Worm (Caenorhabditis elegans) whole organism, young adult: Measurements from ENCODE around the gene cks-1.

Source experiments
- B0019.2 ChIP-seq: fragments of 200-800 bp; sonication (Bioruptor generic); conservative IDR thresholded peaks from 2 replicates; pipeline ENCODE4 v1.3.6; 2022; ENCODE audit warnings: missing genetic modification reagents, missing genetic modification characterization, missing compliant biosample characterization
- B0261.1 ChIP-seq: sonication (generic microtip); optimal IDR thresholded peaks from 2 replicates; lab custom pipeline; 2016; ENCODE audit warnings: mild to moderate bottlenecking, missing genetic modification characterization, moderate library complexity, missing compliant biosample characterization
- C17E4.6 ChIP-seq: fragments of 200-800 bp; sonication (Bioruptor generic); IDR thresholded peaks from 2 replicates; pipeline ENCODE4 v1.3.6; 2022; ENCODE audit warnings: missing genetic modification reagents, missing genetic modification characterization, missing compliant biosample characterization
- D2030.7 ChIP-seq: fragments of 200-800 bp; sonication (Bioruptor generic); IDR thresholded peaks from 2 replicates; pipeline ENCODE4 v1.3.6; 2022; ENCODE audit warnings: missing genetic modification reagents, missing genetic modification characterization, missing compliant biosample characterization
- F10E7.11 ChIP-seq: sonication (generic microtip); optimal IDR thresholded peaks from 2 replicates; lab custom pipeline; 2017; ENCODE audit warnings: mild to moderate bottlenecking, missing genetic modification characterization, moderate library complexity, missing compliant biosample characterization
- F22D6.2 ChIP-seq: sonication (generic microtip); optimal IDR thresholded peaks from 2 replicates; lab custom pipeline; 2016; ENCODE audit warnings: mild to moderate bottlenecking, missing genetic modification characterization, missing compliant biosample characterization
- F49E8.2 ChIP-seq: sonication (generic microtip); optimal IDR thresholded peaks from 3 replicates; lab custom pipeline; 2017; ENCODE audit warnings: missing genetic modification characterization, mild to moderate bottlenecking, missing compliant biosample characterization, antibody characterized with exemption, moderate library complexity; ENCODE audit not compliant: insufficient read depth
- T07F8.4 ChIP-seq: sonication (generic microtip); optimal IDR thresholded peaks from 2 replicates; lab custom pipeline; 2016; ENCODE audit warnings: mild to moderate bottlenecking, missing genetic modification characterization, moderate library complexity, missing compliant biosample characterization
- T26A5.8 ChIP-seq: sonication (generic microtip); optimal IDR thresholded peaks from 2 replicates; lab custom pipeline; 2016; ENCODE audit warnings: missing genetic modification characterization, missing compliant biosample characterization
- Y53F4B.3 ChIP-seq: fragments of 200-800 bp; sonication (Bioruptor generic); IDR thresholded peaks from 2 replicates; pipeline ENCODE4 v1.3.6; 2022; ENCODE audit warnings: missing genetic modification reagents, missing genetic modification characterization, missing compliant biosample characterization
- Y53G8AR.9 ChIP-seq: fragments of 200-800 bp; sonication (Bioruptor generic); conservative IDR thresholded peaks from 2 replicates; pipeline ENCODE4 v1.3.6; 2022; ENCODE audit warnings: missing genetic modification reagents, missing genetic modification characterization, missing compliant biosample characterization
- aptf-2 ChIP-seq: fragments of 200-800 bp; sonication (Bioruptor generic); conservative IDR thresholded peaks from 2 replicates; pipeline ENCODE4 v1.3.6; 2022; ENCODE audit warnings: missing genetic modification reagents, missing genetic modification characterization, missing compliant biosample characterization
- aptf-3 ChIP-seq: fragments of 200-800 bp; sonication (Bioruptor generic); IDR thresholded peaks from 2 replicates; pipeline ENCODE4 v1.3.6; 2022; ENCODE audit warnings: missing genetic modification characterization, missing compliant biosample characterization
- athp-1 ChIP-seq: sonication (generic microtip); optimal IDR thresholded peaks from 2 replicates; lab custom pipeline; 2017; ENCODE audit warnings: mild to moderate bottlenecking, missing genetic modification characterization, missing compliant biosample characterization
- attf-6 ChIP-seq: fragments of 200-800 bp; sonication (Bioruptor generic); IDR thresholded peaks from 2 replicates; pipeline ENCODE4 v1.3.6; 2022; ENCODE audit warnings: missing genetic modification reagents, missing genetic modification characterization, missing compliant biosample characterization
- bed-1 ChIP-seq: fragments of 200-800 bp; sonication (Bioruptor generic); IDR thresholded peaks from 2 replicates; pipeline ENCODE4 v1.3.6; 2022; ENCODE audit warnings: missing genetic modification reagents, missing genetic modification characterization, missing compliant biosample characterization
- bed-2 ChIP-seq: fragments of 200-800 bp; sonication (Bioruptor generic); IDR thresholded peaks from 2 replicates; pipeline ENCODE4 v1.3.6; 2022; ENCODE audit warnings: missing genetic modification reagents, missing genetic modification characterization, missing compliant biosample characterization
- ceh-27 ChIP-seq: fragments of 200-800 bp; sonication (Bioruptor generic); optimal IDR thresholded peaks from 2 replicates; lab custom pipeline; 2018; ENCODE audit warnings: mild to moderate bottlenecking, missing genetic modification characterization, moderate library complexity, missing compliant biosample characterization
- ceh-40 ChIP-seq: fragments of 200-800 bp; sonication (Bioruptor generic); IDR thresholded peaks from 2 replicates; pipeline ENCODE4 v1.3.6; 2022; ENCODE audit warnings: missing genetic modification characterization, missing compliant biosample characterization
- ceh-79 ChIP-seq: sonication (generic microtip); optimal IDR thresholded peaks from 2 replicates; lab custom pipeline; 2017; ENCODE audit warnings: mild to moderate bottlenecking, missing genetic modification characterization, missing compliant biosample characterization
- chd-7 ChIP-seq: sonication (generic microtip); optimal IDR thresholded peaks from 2 replicates; lab custom pipeline; 2016; ENCODE audit warnings: mild to moderate bottlenecking, missing genetic modification characterization, moderate library complexity, missing compliant biosample characterization
- dox-1 ChIP-seq: fragments of 200-800 bp; sonication (Bioruptor generic); IDR thresholded peaks from 2 replicates; pipeline ENCODE4 v1.3.6; 2022; ENCODE audit warnings: missing genetic modification reagents, missing genetic modification characterization, missing compliant biosample characterization
- egl-44 ChIP-seq: fragments of 200-800 bp; sonication (Bioruptor generic); IDR thresholded peaks from 2 replicates; pipeline ENCODE4 v1.3.6; 2022; ENCODE audit warnings: missing genetic modification reagents, missing genetic modification characterization, missing compliant biosample characterization
- ekl-4 ChIP-seq: fragments of 200-800 bp; sonication (Bioruptor generic); IDR thresholded peaks from 2 replicates; pipeline ENCODE4 v1.3.6; 2022; ENCODE audit warnings: missing genetic modification reagents, missing genetic modification characterization, missing compliant biosample characterization
- ets-4 ChIP-seq: fragments of 200-800 bp; sonication (Bioruptor generic); optimal IDR thresholded peaks from 2 replicates; lab custom pipeline; 2018; ENCODE audit warnings: mild to moderate bottlenecking, missing genetic modification characterization, missing compliant biosample characterization
- him-1 ChIP-seq: sonication (generic microtip); optimal IDR thresholded peaks from 2 replicates; lab custom pipeline; 2016; ENCODE audit warnings: missing genotype, missing genetic modification reagents, missing genetic modification characterization, missing compliant biosample characterization
- hmg-1.2 ChIP-seq: fragments of 200-800 bp; sonication (Bioruptor generic); IDR thresholded peaks from 2 replicates; pipeline ENCODE4 v1.3.6; 2022; ENCODE audit warnings: missing genetic modification reagents, missing genetic modification characterization, missing compliant biosample characterization
- lag-1 ChIP-seq: fragments of 200-800 bp; sonication (Bioruptor generic); IDR thresholded peaks from 2 replicates; pipeline ENCODE4 v1.3.6; 2022; ENCODE audit warnings: missing genetic modification reagents, missing genetic modification characterization, missing compliant biosample characterization
- let-607 ChIP-seq, 2 experiments: fragments of 200-800 bp in 1 of 2; sonication (Bioruptor generic) in 1 of 2; sonication (generic microtip) in 1 of 2; optimal IDR thresholded peaks; 2 replicates each; lab custom pipeline; 2016 to 2018; ENCODE audit warnings: mild to moderate bottlenecking in 2 of 2, missing compliant biosample characterization in 2 of 2, missing genetic modification characterization in 2 of 2, moderate library complexity in 2 of 2, missing genotype in 1 of 2
- lin-54 ChIP-seq: fragments of 200-800 bp; sonication (Bioruptor generic); optimal IDR thresholded peaks from 2 replicates; lab custom pipeline; 2018; ENCODE audit warnings: mild to moderate bottlenecking, missing genetic modification characterization, missing compliant biosample characterization
- mes-4 ChIP-seq: sonication (generic microtip); optimal IDR thresholded peaks from 2 replicates; lab custom pipeline; 2016; ENCODE audit warnings: missing genotype, missing genetic modification characterization, missing compliant biosample characterization
- nhr-80 ChIP-seq: sonication (generic microtip); optimal IDR thresholded peaks from 2 replicates; lab custom pipeline; 2016; ENCODE audit warnings: missing genetic modification characterization, missing compliant biosample characterization
- nhr-90 ChIP-seq: sonication (generic microtip); optimal IDR thresholded peaks from 2 replicates; lab custom pipeline; 2016; ENCODE audit warnings: missing genotype, mild to moderate bottlenecking, missing genetic modification characterization, missing compliant biosample characterization
- repo-1 ChIP-seq: sonication (generic microtip); optimal IDR thresholded peaks from 2 replicates; lab custom pipeline; 2017; ENCODE audit warnings: mild to moderate bottlenecking, missing genetic modification characterization, missing compliant biosample characterization
- rpc-1 ChIP-seq, 2 experiments: fragments of 150-350 bp in 1 of 2; sonication (generic microtip) in 1 of 2; optimal IDR thresholded peaks; 2 replicates each; lab custom pipeline; 2014 to 2018; ENCODE audit warnings: missing biosample characterization in 1 of 2, missing genetic modification characterization in 1 of 2, missing genetic modification reagents in 1 of 2, missing genotype in 1 of 2
- sdz-38 ChIP-seq: sonication (generic microtip); optimal IDR thresholded peaks from 2 replicates; lab custom pipeline; 2016; ENCODE audit warnings: missing genotype, missing genetic modification characterization, missing compliant biosample characterization
- snpc-3.4 ChIP-seq: sonication (generic microtip); optimal IDR thresholded peaks from 2 replicates; lab custom pipeline; 2017; ENCODE audit warnings: missing genetic modification characterization, mild to moderate bottlenecking, missing compliant biosample characterization, antibody characterized with exemption, moderate library complexity, missing genotype, missing genetic modification reagents
- tbp1 ChIP-seq: fragments of 200-800 bp; sonication (Bioruptor generic); optimal IDR thresholded peaks from 2 replicates; lab custom pipeline; 2018; ENCODE audit warnings: mild to moderate bottlenecking, missing genetic modification characterization, missing compliant biosample characterization
- tlf-1 ChIP-seq: fragments of 200-800 bp; sonication (Bioruptor generic); optimal IDR thresholded peaks from 2 replicates; lab custom pipeline; 2018; ENCODE audit warnings: mild to moderate bottlenecking, missing genetic modification characterization, missing compliant biosample characterization
- zfh-2 ChIP-seq: fragments of 200-800 bp; sonication (Bioruptor generic); conservative IDR thresholded peaks from 2 replicates; pipeline ENCODE4 v1.3.6; 2022; ENCODE audit warnings: missing genetic modification reagents, missing genetic modification characterization, missing compliant biosample characterization
- ztf-26 ChIP-seq: sonication (generic microtip); optimal IDR thresholded peaks from 2 replicates; lab custom pipeline; 2017; ENCODE audit warnings: missing genetic modification characterization, missing compliant biosample characterization

Gene cks-1

ce11 chrIV:8481308-8481707 lies 32.4 kb upstream of the cks-1 start, which contains the start of gene spp-8 (continued):
- TF ChIP-seq rpc-1 (optimal IDR thresholded peaks at IDR 0.05; lab: Kevin White, UChicago): no peak
- TF ChIP-seq rpc-1 (tag; optimal IDR thresholded peaks at IDR 0.05; lab: Kevin White, UChicago): no peak
- TF ChIP-seq egl-44 (GFP tag; lab: Robert Waterston, UW): peak; percentile 39; the same call in 1 of the 2 replicates
- TF ChIP-seq bed-2: no peak
- peak; percentile 1 for TF ChIP-seq tbp1
- no peak for TF ChIP-seq ceh-27 (GFP tag; lab: Kevin White, UChicago)
- TF ChIP-seq hmg-1.2 (GFP tag; lab: Robert Waterston, UW): no peak
- peak; percentile 41 for TF ChIP-seq nhr-90 (tag; lab: Kevin White, UChicago)
- no peak for TF ChIP-seq lag-1 (GFP tag; lab: Robert Waterston, UW)
- TF ChIP-seq D2030.7 (GFP tag; lab: Robert Waterston, UW): no peak
- TF ChIP-seq sdz-38: no peak
- no peak for TF ChIP-seq let-607 (tag; optimal IDR thresholded peaks at IDR 0.05; lab: Kevin White, UChicago)
- 0 out of 2 replicates have a peak, but pooled peaks have one; percentile 22 for TF ChIP-seq dox-1 (GFP tag; lab: Robert Waterston, UW)
- TF ChIP-seq ztf-26 (tag; lab: Kevin White, UChicago): no peak
- TF ChIP-seq bed-1: no peak
- no peak for TF ChIP-seq mes-4 (tag; lab: Kevin White, UChicago)
- TF ChIP-seq Y53F4B.3 (GFP tag; lab: Robert Waterston, UW): no peak
- TF ChIP-seq snpc-3.4 (tag; lab: Kevin White, UChicago): no peak
- TF ChIP-seq F49E8.2 (tag; lab: Kevin White, UChicago): no peak
- no peak for TF ChIP-seq F22D6.2
- TF ChIP-seq lin-54: no peak
- no peak for TF ChIP-seq Y53G8AR.9 (GFP tag; lab: Robert Waterston, UW)
- peak; percentile 87 for TF ChIP-seq ets-4
- TF ChIP-seq B0261.1: no peak
- TF ChIP-seq attf-6 (GFP tag; lab: Robert Waterston, UW): no peak
- no peak for TF ChIP-seq zfh-2 (GFP tag; lab: Robert Waterston, UW)
- no peak for TF ChIP-seq chd-7
- no peak for TF ChIP-seq tlf-1 (GFP tag; lab: Kevin White, UChicago)
- TF ChIP-seq B0019.2 (GFP tag; lab: Robert Waterston, UW): no peak
- TF ChIP-seq F10E7.11: no peak
- no peak for TF ChIP-seq T26A5.8 (tag; lab: Kevin White, UChicago)
- no peak for TF ChIP-seq repo-1 (tag; lab: Kevin White, UChicago)
- TF ChIP-seq ceh-79 (tag; lab: Kevin White, UChicago): no peak
- TF ChIP-seq nhr-80 (tag; lab: Kevin White, UChicago): peak; percentile 94
- TF ChIP-seq ceh-40 (GFP tag; lab: Robert Waterston, UW): no peak

- TF ChIP-seq athp-1 (tag; lab: Kevin White, UChicago) (no peak), aptf-2 (no peak), C17E4.6 (GFP tag; lab: Robert Waterston, UW) (no peak)
Measured at ce11 chrIV:8487183-8487582, 26.5 kb upstream of the cks-1 start, which contains the start of gene srlf-3. Gene srlf-3, plus strand, starts transcription at chrIV:8487483.

ce11 chrIV:8488043-8488442 lies 25.7 kb upstream of the cks-1 start:
- TF ChIP-seq ekl-4 (GFP tag; lab: Robert Waterston, UW) (no peak), aptf-3 (GFP tag; lab: Robert Waterston, UW) (no peak), hmg-1.2 (GFP tag; lab: Robert Waterston, UW) (no peak), zfh-2 (GFP tag; lab: Robert Waterston, UW) (0 out of 2 replicates have a peak, but pooled peaks have one; percentile 25), T07F8.4 (tag; lab: Kevin White, UChicago) (no peak), him-1 (tag; lab: Kevin White, UChicago) (no peak), mes-4 (tag; lab: Kevin White, UChicago) (no peak)
- TF ChIP-seq, all 124 proteins: peak for 1
